Fruit fly (Drosophila melanogaster): ENCODE measurements around the gene tna.

DNA sequence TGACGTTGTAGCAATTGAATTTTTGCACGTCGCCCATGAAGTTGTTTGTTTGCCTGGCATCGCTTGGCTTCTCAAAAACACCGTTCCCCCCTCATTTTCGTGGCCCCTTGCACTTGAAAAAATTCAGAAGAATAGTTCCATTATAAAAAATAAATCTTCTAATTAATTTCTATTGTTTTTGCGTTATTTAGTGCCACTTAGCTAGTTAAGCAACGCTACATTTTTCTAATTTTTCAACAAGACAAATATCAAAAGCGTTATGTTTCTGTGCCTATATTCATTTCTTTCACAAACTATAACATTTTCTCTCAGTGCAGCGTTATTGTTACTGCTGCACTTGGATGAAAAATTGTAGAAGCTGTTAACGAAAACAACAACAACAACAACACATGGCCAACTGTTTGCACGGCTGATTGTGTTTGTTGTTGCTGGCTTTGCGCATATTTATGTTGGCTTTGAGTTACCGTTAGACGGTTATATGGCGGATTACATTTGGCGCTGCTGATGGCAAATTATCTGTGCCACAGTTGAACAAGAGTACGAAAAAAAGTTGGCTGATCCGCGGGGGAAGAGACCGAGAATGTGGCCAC is 41.3 kb upstream of the tna start:
- TF ChIP-seq insv (optimal IDR thresholded peaks at IDR 0.05) (no peak), h (optimal IDR thresholded peaks at IDR 0.05) (no peak), ttk (optimal IDR thresholded peaks at IDR 0.05) (no peak), psq (optimal IDR thresholded peaks at IDR 0.05) (no peak)
